Comparison of ENCODE assay signal across 1 fruit fly cellular context in the genomic region with DNA sequence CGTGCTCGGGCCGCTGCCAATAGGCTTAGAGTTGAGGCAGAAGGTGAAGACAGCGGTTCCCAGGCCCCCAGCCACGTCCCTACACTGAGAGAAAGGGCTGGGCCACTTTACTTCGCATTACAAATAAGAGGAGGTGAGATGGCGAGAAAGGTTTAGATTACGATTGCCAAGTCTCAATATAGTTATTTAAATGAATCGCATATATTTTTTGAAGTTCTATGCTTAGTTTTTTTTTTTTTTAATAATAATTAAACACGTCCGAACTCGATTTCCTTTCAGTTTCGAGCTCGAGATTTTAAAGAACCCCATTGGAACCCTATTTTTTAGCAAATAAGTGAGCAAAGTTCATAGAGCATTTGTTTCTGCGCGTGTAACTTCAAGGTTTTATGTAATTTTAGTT.
TF ChIP-seq lines count a peak whose summit lies in the region.

No protein-coding gene starts in this region.

TF ChIP-seq in whole organism, embryonic, 481 proteins besides CTCF, POLR2A, EP300 and RAD21 (continued from another document and continues in another):
- no peak for TF ChIP-seq ash1 (GFP tag; optimal IDR thresholded peaks at IDR 0.05; lab: Kevin White, UChicago)
- TF ChIP-seq stwl (tag; optimal IDR thresholded peaks at IDR 0.05; lab: Kevin White, UChicago): no peak
- TF ChIP-seq NFAT (GFP tag; IDR thresholded peaks at IDR 0.05; lab: Robert Waterston, UW): no peak
- no peak for TF ChIP-seq CG7928 (GFP tag; optimal IDR thresholded peaks at IDR 0.05; lab: Kevin White, UChicago)
- no peak for TF ChIP-seq CG16863 (GFP tag; optimal IDR thresholded peaks at IDR 0.05; lab: Kevin White, UChicago)
- peak; percentile 55 for TF ChIP-seq ind (GFP tag; optimal IDR thresholded peaks at IDR 0.05; lab: Kevin White, UChicago)
- no peak for TF ChIP-seq CG16779 (GFP tag; IDR thresholded peaks at IDR 0.05; lab: Robert Waterston, UW)
- TF ChIP-seq CG4730 (GFP tag; IDR thresholded peaks at IDR 0.05; lab: Robert Waterston, UW): peak; percentile 30; the same call in 1 of the 2 replicates
- no peak for TF ChIP-seq CG4854 (GFP tag; optimal IDR thresholded peaks at IDR 0.05; lab: Kevin White, UChicago)
- 0 out of 3 replicates have a peak, but pooled peaks have one; percentile 34 for TF ChIP-seq Mrtf (GFP tag; IDR thresholded peaks at IDR 0.05; lab: Robert Waterston, UW)
- peak; percentile 29 for TF ChIP-seq Hsf (GFP tag; optimal IDR thresholded peaks at IDR 0.05; lab: Kevin White, UChicago)
- peak; percentile 14 for TF ChIP-seq CG5245 (GFP tag; optimal IDR thresholded peaks at IDR 0.05; lab: Kevin White, UChicago)
- TF ChIP-seq Dad (GFP tag; optimal IDR thresholded peaks at IDR 0.05; lab: Kevin White, UChicago): peak; percentile 8
- 0 out of 2 replicates have a peak, but pooled peaks have one; percentile 34 for TF ChIP-seq ttk (GFP tag; IDR thresholded peaks at IDR 0.05; lab: Robert Waterston, UW)
- peak; percentile 46; the same call in 1 of the 4 replicates for TF ChIP-seq Gug (GFP tag; IDR thresholded peaks at IDR 0.05; lab: Robert Waterston, UW)
- peak; percentile 2 for TF ChIP-seq CG18764 (GFP tag; optimal IDR thresholded peaks at IDR 0.05; lab: Kevin White, UChicago)
- peak; percentile 36 for TF ChIP-seq CG30431 (GFP tag; optimal IDR thresholded peaks at IDR 0.05; lab: Kevin White, UChicago)
- peak; percentile 51 for TF ChIP-seq CG7839 (tag; optimal IDR thresholded peaks at IDR 0.05; lab: Kevin White, UChicago)
- TF ChIP-seq lmd (GFP tag; IDR thresholded peaks at IDR 0.05; lab: Robert Waterston, UW): peak; percentile 60
- no peak for TF ChIP-seq trem (tag; optimal IDR thresholded peaks at IDR 0.05; lab: Kevin White, UChicago)
- no peak for TF ChIP-seq CG15479 (GFP tag; optimal IDR thresholded peaks at IDR 0.05; lab: Kevin White, UChicago)
- TF ChIP-seq fd96Cb (tag; optimal IDR thresholded peaks at IDR 0.05; lab: Kevin White, UChicago): peak; percentile 37
- peak; percentile 41 for TF ChIP-seq ems (GFP tag; optimal IDR thresholded peaks at IDR 0.05; lab: Kevin White, UChicago)
- TF ChIP-seq MESR4 (GFP tag; optimal IDR thresholded peaks at IDR 0.05; lab: Kevin White, UChicago): no peak
- TF ChIP-seq repo (GFP tag; optimal IDR thresholded peaks at IDR 0.05; lab: Kevin White, UChicago): no peak
- TF ChIP-seq otp (GFP tag; IDR thresholded peaks at IDR 0.05; lab: Robert Waterston, UW): no peak
- TF ChIP-seq CG13296 (GFP tag; optimal IDR thresholded peaks at IDR 0.05; lab: Kevin White, UChicago): peak; percentile 29
- 0 out of 2 replicates have a peak, but pooled peaks have one; percentile 39 for TF ChIP-seq Atf6 (GFP tag; IDR thresholded peaks at IDR 0.05; lab: Robert Waterston, UW)
- TF ChIP-seq CG6813 (GFP tag; optimal IDR thresholded peaks at IDR 0.05; lab: Kevin White, UChicago): no peak
- TF ChIP-seq CG3281 (GFP tag; optimal IDR thresholded peaks at IDR 0.05; lab: Kevin White, UChicago): peak; percentile 17
- no peak for TF ChIP-seq tup (GFP tag; optimal IDR thresholded peaks at IDR 0.05; lab: Kevin White, UChicago)
- no peak for TF ChIP-seq sr (GFP tag; IDR thresholded peaks at IDR 0.05; lab: Robert Waterston, UW)
- TF ChIP-seq D19B (GFP tag; optimal IDR thresholded peaks at IDR 0.05; lab: Kevin White, UChicago): no peak
- no peak for TF ChIP-seq CG4617 (GFP tag; optimal IDR thresholded peaks at IDR 0.05; lab: Kevin White, UChicago; ENCODE audit: borderline replicate concordance)
- no peak for TF ChIP-seq Dll (GFP tag; IDR thresholded peaks at IDR 0.05; lab: Robert Waterston, UW; ENCODE audit: partially characterized antibody)
- TF ChIP-seq kay (GFP tag; optimal IDR thresholded peaks at IDR 0.05; lab: Kevin White, UChicago): no peak
- peak; percentile 43 for TF ChIP-seq CG18599 (GFP tag; optimal IDR thresholded peaks at IDR 0.05; lab: Kevin White, UChicago)
- TF ChIP-seq chif (GFP tag; optimal IDR thresholded peaks at IDR 0.05; lab: Kevin White, UChicago): peak; percentile 36 to 41
- TF ChIP-seq psq (GFP tag; optimal IDR thresholded peaks at IDR 0.05; lab: Kevin White, UChicago): no peak
- peak; percentile 34 for TF ChIP-seq E2f2 (GFP tag; IDR thresholded peaks at IDR 0.05; lab: Robert Waterston, UW)
- peak; percentile 53 for TF ChIP-seq CG13424 (tag; optimal IDR thresholded peaks at IDR 0.05; lab: Kevin White, UChicago)
- TF ChIP-seq bsh (GFP tag; optimal IDR thresholded peaks at IDR 0.05; lab: Kevin White, UChicago): peak; percentile 8 to 37
- TF ChIP-seq cato (GFP tag; optimal IDR thresholded peaks at IDR 0.05; lab: Kevin White, UChicago; ENCODE audit: borderline replicate concordance): no peak
- peak; percentile 49 for TF ChIP-seq Hr3 (GFP tag; optimal IDR thresholded peaks at IDR 0.05; lab: Kevin White, UChicago)
- TF ChIP-seq usp (GFP tag; optimal IDR thresholded peaks at IDR 0.05; lab: Kevin White, UChicago): no peak
- no peak for TF ChIP-seq Kr (GFP tag; optimal IDR thresholded peaks at IDR 0.05; lab: Kevin White, UChicago)
- peak; percentile 52 for TF ChIP-seq lilli (GFP tag; optimal IDR thresholded peaks at IDR 0.05; lab: Kevin White, UChicago)
- no peak for TF ChIP-seq vfl (GFP tag; optimal IDR thresholded peaks at IDR 0.05; lab: Kevin White, UChicago)
- TF ChIP-seq seq (GFP tag; IDR thresholded peaks at IDR 0.05; lab: Robert Waterston, UW): peak; percentile 38; the same call in 1 of the 2 replicates
- TF ChIP-seq caup (GFP tag; optimal IDR thresholded peaks at IDR 0.05; lab: Kevin White, UChicago; ENCODE audit: severe bottlenecking): peak; percentile 40
- TF ChIP-seq CG11247 (GFP tag; IDR thresholded peaks at IDR 0.05; lab: Robert Waterston, UW): no peak
- TF ChIP-seq CG7556 (GFP tag; optimal IDR thresholded peaks at IDR 0.05; lab: Kevin White, UChicago): peak; percentile 59
- TF ChIP-seq vvl (GFP tag; IDR thresholded peaks at IDR 0.05; lab: Robert Waterston, UW): peak; percentile 39; the same call in 1 of the 2 replicates
- peak; percentile 47; the same call in 1 of the 3 replicates for TF ChIP-seq CG11695 (GFP tag; IDR thresholded peaks at IDR 0.05; lab: Robert Waterston, UW)
- peak; percentile 3 for TF ChIP-seq chn (GFP tag; optimal IDR thresholded peaks at IDR 0.05; lab: Kevin White, UChicago)
- TF ChIP-seq sob (GFP tag; IDR thresholded peaks at IDR 0.05; lab: Robert Waterston, UW): peak; percentile 34; the same call in 1 of the 2 replicates
- peak in 1 of 3 experiments; percentile 6 for TF ChIP-seq lola (GFP tag; optimal IDR thresholded peaks at IDR 0.05; lab: Kevin White, UChicago)
- no peak for TF ChIP-seq CG7745 (tag; optimal IDR thresholded peaks at IDR 0.05; lab: Kevin White, UChicago)
- TF ChIP-seq ara (GFP tag; IDR thresholded peaks at IDR 0.05; lab: Robert Waterston, UW): peak; percentile 14; the same call in 1 of the 2 replicates
- no peak for TF ChIP-seq inv (GFP tag; IDR thresholded peaks at IDR 0.05; lab: Robert Waterston, UW; ENCODE audit: partially characterized antibody)
- TF ChIP-seq CG10274 (GFP tag; optimal IDR thresholded peaks at IDR 0.05; lab: Kevin White, UChicago): no peak
- no peak for TF ChIP-seq CG6272 (GFP tag; IDR thresholded peaks at IDR 0.05; lab: Robert Waterston, UW)
- peak; percentile 60 for TF ChIP-seq CG31441 (GFP tag; IDR thresholded peaks at IDR 0.05; lab: Robert Waterston, UW)
- peak; percentile 30 for TF ChIP-seq CG12942 (GFP tag; optimal IDR thresholded peaks at IDR 0.05; lab: Kevin White, UChicago)
- no peak for TF ChIP-seq peb (GFP tag; IDR thresholded peaks at IDR 0.05; lab: Robert Waterston, UW)
- TF ChIP-seq her (GFP tag; optimal IDR thresholded peaks at IDR 0.05; lab: Kevin White, UChicago): no peak
- TF ChIP-seq CG43689 (GFP tag; IDR thresholded peaks at IDR 0.05; lab: Robert Waterston, UW): no peak
- no peak for TF ChIP-seq gcm2 (GFP tag; optimal IDR thresholded peaks at IDR 0.05; lab: Kevin White, UChicago)
- TF ChIP-seq CG18619 (GFP tag; optimal IDR thresholded peaks at IDR 0.05; lab: Kevin White, UChicago): peak; percentile 23
- peak; percentile 5 for TF ChIP-seq bab2 (GFP tag; optimal IDR thresholded peaks at IDR 0.05; lab: Kevin White, UChicago)
- TF ChIP-seq tna (GFP tag; IDR thresholded peaks at IDR 0.05; lab: Robert Waterston, UW; ENCODE audit: partially characterized antibody): no peak
- TF ChIP-seq CG10565 (GFP tag; optimal IDR thresholded peaks at IDR 0.05; lab: Kevin White, UChicago): no peak
- TF ChIP-seq lbe (GFP tag; optimal IDR thresholded peaks at IDR 0.05; lab: Kevin White, UChicago): no peak
- no peak for TF ChIP-seq Jarid2 (GFP tag; optimal IDR thresholded peaks at IDR 0.05; lab: Kevin White, UChicago)
- TF ChIP-seq Hr51 (GFP tag; optimal IDR thresholded peaks at IDR 0.05; lab: Kevin White, UChicago): peak in 1 of 2 experiments; percentile 67
- no peak for TF ChIP-seq Poxn (GFP tag; IDR thresholded peaks at IDR 0.05; lab: Robert Waterston, UW)
- TF ChIP-seq H2.0 (GFP tag; IDR thresholded peaks at IDR 0.05; lab: Robert Waterston, UW): peak; percentile 47; the same call in 1 of the 2 replicates
- peak; percentile 18 for TF ChIP-seq Camta (GFP tag; optimal IDR thresholded peaks at IDR 0.05; lab: Kevin White, UChicago)
- peak; percentile 17 for TF ChIP-seq org-1 (GFP tag; optimal IDR thresholded peaks at IDR 0.05; lab: Kevin White, UChicago)
- no peak for TF ChIP-seq Lim3 (GFP tag; IDR thresholded peaks at IDR 0.05; lab: Robert Waterston, UW)
- peak; percentile 53 for TF ChIP-seq bcd (GFP tag; optimal IDR thresholded peaks at IDR 0.05; lab: Kevin White, UChicago)
- 0 out of 2 replicates have a peak, but pooled peaks have one; percentile 24 for TF ChIP-seq ranshi (GFP tag; IDR thresholded peaks at IDR 0.05; lab: Robert Waterston, UW)
- TF ChIP-seq GATAe (GFP tag; conservative IDR thresholded peaks at IDR 0.05; lab: Robert Waterston, UW): no peak
- peak; percentile 52; the same call in 1 of the 3 replicates for TF ChIP-seq CG17361 (GFP tag; IDR thresholded peaks at IDR 0.05; lab: Robert Waterston, UW)
- peak in 1 of 2 experiments; percentile 59 for TF ChIP-seq eve (GFP tag; optimal IDR thresholded peaks at IDR 0.05; lab: Kevin White, UChicago)
- TF ChIP-seq kni (GFP tag; optimal IDR thresholded peaks at IDR 0.05; lab: Kevin White, UChicago): no peak
- TF ChIP-seq CG10366 (GFP tag; IDR thresholded peaks at IDR 0.05; lab: Robert Waterston, UW): peak; percentile 48; the same call in 1 of the 2 replicates
- no peak for TF ChIP-seq bowl (GFP tag; IDR thresholded peaks at IDR 0.05; lab: Robert Waterston, UW)
- TF ChIP-seq CG17186 (GFP tag; optimal IDR thresholded peaks at IDR 0.05; lab: Kevin White, UChicago): no peak
- TF ChIP-seq CG15011 (GFP tag; optimal IDR thresholded peaks at IDR 0.05; lab: Kevin White, UChicago): no peak
- TF ChIP-seq B-H1 (GFP tag; IDR thresholded peaks at IDR 0.05; lab: Robert Waterston, UW): no peak; the same call in 2 of the 3 replicates
- no peak for TF ChIP-seq zen2 (GFP tag; IDR thresholded peaks at IDR 0.05; lab: Robert Waterston, UW; ENCODE audit: partially characterized antibody)
- TF ChIP-seq sens-2 (GFP tag; IDR thresholded peaks at IDR 0.05; lab: Robert Waterston, UW): no peak
- no peak for TF ChIP-seq CG7963 (GFP tag; IDR thresholded peaks at IDR 0.05; lab: Robert Waterston, UW; ENCODE audit: partially characterized antibody)
- no peak for TF ChIP-seq CG12219 (GFP tag; optimal IDR thresholded peaks at IDR 0.05; lab: Kevin White, UChicago)
- TF ChIP-seq danr (GFP tag; IDR thresholded peaks at IDR 0.05; lab: Robert Waterston, UW): no peak
- peak; percentile 27 for TF ChIP-seq Max (GFP tag; optimal IDR thresholded peaks at IDR 0.05; lab: Kevin White, UChicago)
- no peak for TF ChIP-seq bigmax (GFP tag; optimal IDR thresholded peaks at IDR 0.05; lab: Kevin White, UChicago)
- no peak for TF ChIP-seq sima (GFP tag; optimal IDR thresholded peaks at IDR 0.05; lab: Kevin White, UChicago)
- TF ChIP-seq CG13624 (GFP tag; optimal IDR thresholded peaks at IDR 0.05; lab: Kevin White, UChicago): no peak
- TF ChIP-seq CG12659 (GFP tag; optimal IDR thresholded peaks at IDR 0.05; lab: Kevin White, UChicago): peak; percentile 29
- no peak for TF ChIP-seq br (optimal IDR thresholded peaks at IDR 0.05; lab: Kevin White, UChicago)
- TF ChIP-seq CG13123 (GFP tag; optimal IDR thresholded peaks at IDR 0.05; lab: Kevin White, UChicago): no peak
- peak; percentile 69; the same call in 2 of the 3 replicates for TF ChIP-seq dysf (GFP tag; IDR thresholded peaks at IDR 0.05; lab: Robert Waterston, UW)
- TF ChIP-seq ato (GFP tag; IDR thresholded peaks at IDR 0.05; lab: Robert Waterston, UW; ENCODE audit: partially characterized antibody): no peak
- TF ChIP-seq mirr (GFP tag; optimal IDR thresholded peaks at IDR 0.05; lab: Kevin White, UChicago): no peak
- no peak for TF ChIP-seq grn (GFP tag; optimal IDR thresholded peaks at IDR 0.05; lab: Kevin White, UChicago)
- TF ChIP-seq p53 (GFP tag; optimal IDR thresholded peaks at IDR 0.05; lab: Kevin White, UChicago): no peak
- TF ChIP-seq CG1792 (GFP tag; optimal IDR thresholded peaks at IDR 0.05; lab: Kevin White, UChicago): no peak
- peak; percentile 50 for TF ChIP-seq CG6689 (GFP tag; IDR thresholded peaks at IDR 0.05; lab: Robert Waterston, UW)
- peak; percentile 12 for TF ChIP-seq CG8944 (GFP tag; optimal IDR thresholded peaks at IDR 0.05; lab: Kevin White, UChicago)
- TF ChIP-seq CG7357 (GFP tag; IDR thresholded peaks at IDR 0.05; lab: Robert Waterston, UW): no peak
- no peak for TF ChIP-seq luna (GFP tag; optimal IDR thresholded peaks at IDR 0.05; lab: Kevin White, UChicago)
- peak; percentile 64 for TF ChIP-seq Ptx1 (GFP tag; IDR thresholded peaks at IDR 0.05; lab: Robert Waterston, UW)
- TF ChIP-seq CG1233 (GFP tag; optimal IDR thresholded peaks at IDR 0.05; lab: Kevin White, UChicago): peak; percentile 6
- no peak for TF ChIP-seq ham (GFP tag; IDR thresholded peaks at IDR 0.05; lab: Robert Waterston, UW)
- TF ChIP-seq CG6175 (GFP tag; IDR thresholded peaks at IDR 0.05; lab: Robert Waterston, UW): no peak
- peak; percentile 21 for TF ChIP-seq CG14710 (tag; optimal IDR thresholded peaks at IDR 0.05; lab: Kevin White, UChicago)
- TF ChIP-seq disco-r (GFP tag; optimal IDR thresholded peaks at IDR 0.05; lab: Kevin White, UChicago): no peak
- peak; percentile 36 for TF ChIP-seq Blimp-1 (GFP tag; optimal IDR thresholded peaks at IDR 0.05; lab: Kevin White, UChicago)
- TF ChIP-seq nerfin-2 (GFP tag; IDR thresholded peaks at IDR 0.05; lab: Robert Waterston, UW; ENCODE audit: partially characterized antibody): no peak
- no peak for TF ChIP-seq CG1832 (GFP tag; optimal IDR thresholded peaks at IDR 0.05; lab: Kevin White, UChicago)
- TF ChIP-seq sc (optimal IDR thresholded peaks at IDR 0.05; lab: Kevin White, UChicago): no peak
- no peak for TF ChIP-seq sc (GFP tag; optimal IDR thresholded peaks at IDR 0.05; lab: Kevin White, UChicago)
- peak; percentile 49 for TF ChIP-seq NfI (GFP tag; optimal IDR thresholded peaks at IDR 0.05; lab: Kevin White, UChicago)
- peak; percentile 37; the same call in 1 of the 2 replicates for TF ChIP-seq Rfx (GFP tag; IDR thresholded peaks at IDR 0.05; lab: Robert Waterston, UW)
